Worm (Caenorhabditis elegans): ENCODE data around the gene vamp-8.

The vamp-8 gene

ce11 chrIV:13865172-13865571 is at the start of gene vamp-8:
Gene vamp-8, minus strand, starts transcription at chrIV:13865196.
- TF ChIP-seq F13C5.2 (tag; optimal IDR thresholded peaks at IDR 0.05) (no peak), flt-1 (GFP tag; IDR thresholded peaks at IDR 0.05) (no peak), tra-4 (tag; optimal IDR thresholded peaks at IDR 0.05) (no peak), ama-1 (optimal IDR thresholded peaks at IDR 0.05) (no peak), scrt-1 (GFP tag; IDR thresholded peaks at IDR 0.05) (no peak), hmbx-1 (tag; optimal IDR thresholded peaks at IDR 0.05) (no peak), sea-1 (GFP tag; conservative IDR thresholded peaks at IDR 0.05) (no peak), pes-1 (GFP tag; IDR thresholded peaks at IDR 0.05) (no peak), tbx-11 (GFP tag; IDR thresholded peaks at IDR 0.05) (no peak), hnd-1 (tag; optimal IDR thresholded peaks at IDR 0.05) (no peak), ets-7 (tag; optimal IDR thresholded peaks at IDR 0.05) (no peak), B0310.2 (tag; optimal IDR thresholded peaks at IDR 0.05) (no peak), aly-1 (tag; optimal IDR thresholded peaks at IDR 0.05) (no peak), ceh-36 (tag; optimal IDR thresholded peaks at IDR 0.05) (no peak), hmg-4 (GFP tag; optimal IDR thresholded peaks at IDR 0.05) (no peak), ceh-13 (GFP tag; optimal IDR thresholded peaks at IDR 0.05) (no peak), tbx-37 (GFP tag; conservative IDR thresholded peaks at IDR 0.05) (no peak)

DNA sequence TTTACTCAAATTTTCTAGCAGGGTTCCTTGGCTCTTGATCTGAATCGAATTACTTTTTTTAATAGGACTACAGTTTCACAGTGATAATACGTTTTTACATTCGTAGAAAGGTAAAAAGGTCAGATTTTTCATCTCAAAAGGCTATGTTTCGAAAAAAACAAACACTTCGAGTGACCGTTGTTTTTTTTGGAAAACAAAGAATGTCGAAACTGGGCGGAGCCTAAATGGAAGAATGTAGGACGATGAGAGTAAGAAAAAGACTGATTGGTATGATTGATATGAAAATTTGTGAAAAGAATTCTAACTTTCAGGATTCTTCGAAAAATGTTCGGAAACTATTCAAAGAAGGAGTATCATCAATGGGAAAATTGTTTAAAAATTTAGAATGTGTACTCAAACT is 47.9 kb upstream of the vamp-8 start, which contains the start of gene Y37A1A.2:
Gene Y37A1A.2 (minus strand): TSS at position 101 of the 400 bp plus-strand sequence.
- TF ChIP-seq tbx-37 (GFP tag; conservative IDR thresholded peaks at IDR 0.05) = no peak
- TF ChIP-seq tra-4 (tag; optimal IDR thresholded peaks at IDR 0.05) = no peak
- TF ChIP-seq scrt-1 (GFP tag; IDR thresholded peaks at IDR 0.05) = no peak
- TF ChIP-seq ets-7 (tag; optimal IDR thresholded peaks at IDR 0.05) = no peak
- no peak for TF ChIP-seq hmg-4 (GFP tag; optimal IDR thresholded peaks at IDR 0.05)
- TF ChIP-seq tbx-11 (GFP tag; IDR thresholded peaks at IDR 0.05) = no peak
- no peak for TF ChIP-seq aly-1 (tag; optimal IDR thresholded peaks at IDR 0.05)
- no peak for TF ChIP-seq hnd-1 (tag; optimal IDR thresholded peaks at IDR 0.05)
- TF ChIP-seq ceh-36 (tag; optimal IDR thresholded peaks at IDR 0.05) = no peak
- no peak for TF ChIP-seq sea-1 (GFP tag; conservative IDR thresholded peaks at IDR 0.05)
- no peak for TF ChIP-seq B0310.2 (tag; optimal IDR thresholded peaks at IDR 0.05)
- TF ChIP-seq hmbx-1 (tag; optimal IDR thresholded peaks at IDR 0.05) = no peak
- no peak for TF ChIP-seq ceh-13 (GFP tag; optimal IDR thresholded peaks at IDR 0.05)
- TF ChIP-seq flt-1 (GFP tag; IDR thresholded peaks at IDR 0.05) = no peak
- TF ChIP-seq ama-1 (optimal IDR thresholded peaks at IDR 0.05) = no peak
- no peak for TF ChIP-seq pes-1 (GFP tag; IDR thresholded peaks at IDR 0.05)

ce11 chrIV:13910931-13911330 is 45.9 kb upstream of the vamp-8 start:
- TF ChIP-seq pes-1 (GFP tag; IDR thresholded peaks at IDR 0.05) = no peak
- TF ChIP-seq ama-1 (optimal IDR thresholded peaks at IDR 0.05) = no peak
- no peak for TF ChIP-seq B0310.2 (tag; optimal IDR thresholded peaks at IDR 0.05)
- no peak for TF ChIP-seq sea-1 (GFP tag; conservative IDR thresholded peaks at IDR 0.05)
- no peak for TF ChIP-seq ceh-36 (tag; optimal IDR thresholded peaks at IDR 0.05)
- TF ChIP-seq aly-1 (tag; optimal IDR thresholded peaks at IDR 0.05) = no peak
- TF ChIP-seq hmg-4 (GFP tag; optimal IDR thresholded peaks at IDR 0.05) = no peak
- no peak for TF ChIP-seq tbx-11 (GFP tag; IDR thresholded peaks at IDR 0.05)
- TF ChIP-seq hnd-1 (tag; optimal IDR thresholded peaks at IDR 0.05) = no peak
- TF ChIP-seq tra-4 (tag; optimal IDR thresholded peaks at IDR 0.05) = no peak
- no peak for TF ChIP-seq scrt-1 (GFP tag; IDR thresholded peaks at IDR 0.05)
- no peak for TF ChIP-seq flt-1 (GFP tag; IDR thresholded peaks at IDR 0.05)
- no peak for TF ChIP-seq F13C5.2 (tag; optimal IDR thresholded peaks at IDR 0.05)
- TF ChIP-seq ets-7 (tag; optimal IDR thresholded peaks at IDR 0.05) = no peak
- TF ChIP-seq tbx-37 (GFP tag; conservative IDR thresholded peaks at IDR 0.05) = no peak
- TF ChIP-seq hmbx-1 (tag; optimal IDR thresholded peaks at IDR 0.05) = no peak

DNA sequence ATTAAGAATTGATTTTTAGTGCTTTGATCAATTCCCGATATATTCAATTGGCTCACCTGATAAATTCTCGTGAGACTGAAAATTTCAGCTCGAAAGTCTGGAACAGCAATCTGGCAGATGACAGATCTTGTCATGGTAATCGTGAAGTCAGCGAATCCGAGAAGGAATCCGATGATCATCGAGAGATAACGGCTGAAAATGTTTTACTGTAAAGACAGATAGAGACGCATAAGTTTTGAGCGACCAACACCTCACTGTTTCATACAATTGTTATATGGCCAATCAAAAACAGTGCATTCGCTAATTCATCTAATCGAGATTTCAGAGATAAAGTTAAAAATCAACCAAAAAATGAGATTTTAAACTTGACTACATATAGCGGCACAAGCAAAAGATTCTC is 41.4 kb upstream of the vamp-8 start:
- TF ChIP-seq hnd-1 (tag; optimal IDR thresholded peaks at IDR 0.05) = no peak
- TF ChIP-seq hmg-4 (GFP tag; optimal IDR thresholded peaks at IDR 0.05) = no peak
- TF ChIP-seq aly-1 (tag; optimal IDR thresholded peaks at IDR 0.05) = no peak
- TF ChIP-seq tbx-37 (GFP tag; conservative IDR thresholded peaks at IDR 0.05) = no peak
- no peak for TF ChIP-seq tra-4 (tag; optimal IDR thresholded peaks at IDR 0.05)
- no peak for TF ChIP-seq ets-7 (tag; optimal IDR thresholded peaks at IDR 0.05)
- TF ChIP-seq ama-1 (optimal IDR thresholded peaks at IDR 0.05) = no peak
- TF ChIP-seq flt-1 (GFP tag; IDR thresholded peaks at IDR 0.05) = no peak
- no peak for TF ChIP-seq ceh-36 (tag; optimal IDR thresholded peaks at IDR 0.05)
- TF ChIP-seq scrt-1 (GFP tag; IDR thresholded peaks at IDR 0.05) = no peak
- TF ChIP-seq ceh-13 (GFP tag; optimal IDR thresholded peaks at IDR 0.05) = no peak
- TF ChIP-seq B0310.2 (tag; optimal IDR thresholded peaks at IDR 0.05) = no peak
- TF ChIP-seq F13C5.2 (tag; optimal IDR thresholded peaks at IDR 0.05) = no peak
- TF ChIP-seq sea-1 (GFP tag; conservative IDR thresholded peaks at IDR 0.05) = no peak
- no peak for TF ChIP-seq hmbx-1 (tag; optimal IDR thresholded peaks at IDR 0.05)

ce11 chrIV:13902774-13903173 is 37.8 kb upstream of the vamp-8 start, which contains the start of gene Y37A1A.3:
Gene Y37A1A.3, minus strand, starts transcription at chrIV:13902874.
- no peak for TF ChIP-seq hmbx-1 (tag; optimal IDR thresholded peaks at IDR 0.05)
- TF ChIP-seq hnd-1 (tag; optimal IDR thresholded peaks at IDR 0.05) = no peak
- TF ChIP-seq ceh-13 (GFP tag; optimal IDR thresholded peaks at IDR 0.05) = no peak
- no peak for TF ChIP-seq tra-4 (tag; optimal IDR thresholded peaks at IDR 0.05)
- TF ChIP-seq tbx-11 (GFP tag; IDR thresholded peaks at IDR 0.05) = no peak
- TF ChIP-seq B0310.2 (tag; optimal IDR thresholded peaks at IDR 0.05) = no peak
- TF ChIP-seq pes-1 (GFP tag; IDR thresholded peaks at IDR 0.05) = no peak
- no peak for TF ChIP-seq ets-7 (tag; optimal IDR thresholded peaks at IDR 0.05)
- TF ChIP-seq hmg-4 (GFP tag; optimal IDR thresholded peaks at IDR 0.05) = no peak
- no peak for TF ChIP-seq sea-1 (GFP tag; conservative IDR thresholded peaks at IDR 0.05)
- no peak for TF ChIP-seq ceh-36 (tag; optimal IDR thresholded peaks at IDR 0.05)
- no peak for TF ChIP-seq F13C5.2 (tag; optimal IDR thresholded peaks at IDR 0.05)
- no peak for TF ChIP-seq aly-1 (tag; optimal IDR thresholded peaks at IDR 0.05)
- no peak for TF ChIP-seq tbx-37 (GFP tag; conservative IDR thresholded peaks at IDR 0.05)
- no peak for TF ChIP-seq flt-1 (GFP tag; IDR thresholded peaks at IDR 0.05)
- no peak for TF ChIP-seq ama-1 (optimal IDR thresholded peaks at IDR 0.05)

DNA sequence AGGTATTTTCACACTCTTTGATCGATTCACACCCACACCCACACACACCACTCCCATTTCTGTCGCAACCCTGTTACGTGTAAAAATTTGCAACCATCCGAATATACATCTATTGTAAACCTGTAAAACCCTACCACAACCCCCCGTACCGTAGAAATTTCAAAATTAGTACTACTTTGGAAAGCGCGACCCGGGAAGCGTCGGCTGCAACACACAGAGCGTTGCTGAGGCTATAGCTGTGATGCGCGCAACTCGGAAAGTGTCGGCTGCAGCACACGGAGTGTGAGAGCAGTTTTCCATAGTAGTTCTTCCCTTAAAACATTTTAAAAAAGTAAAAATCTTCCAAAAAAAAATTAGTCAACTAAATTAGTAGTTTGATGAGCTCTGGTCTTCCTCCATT is 28.1 kb upstream of the vamp-8 start:
- TF ChIP-seq flt-1 (GFP tag; IDR thresholded peaks at IDR 0.05) (no peak), pes-1 (GFP tag; IDR thresholded peaks at IDR 0.05) (0 out of 2 replicates have a peak, but pooled peaks have one; percentile 7)

- TF ChIP-seq tra-4 (tag; optimal IDR thresholded peaks at IDR 0.05) (no peak), F13C5.2 (tag; optimal IDR thresholded peaks at IDR 0.05) (no peak)
These were observed 23.1 kb upstream of the vamp-8 start for ce11 chrIV:13888164-13888518.
